Fruit fly (Drosophila melanogaster): ENCODE results near the gene CG12723.

The CG12723 gene

DNA sequence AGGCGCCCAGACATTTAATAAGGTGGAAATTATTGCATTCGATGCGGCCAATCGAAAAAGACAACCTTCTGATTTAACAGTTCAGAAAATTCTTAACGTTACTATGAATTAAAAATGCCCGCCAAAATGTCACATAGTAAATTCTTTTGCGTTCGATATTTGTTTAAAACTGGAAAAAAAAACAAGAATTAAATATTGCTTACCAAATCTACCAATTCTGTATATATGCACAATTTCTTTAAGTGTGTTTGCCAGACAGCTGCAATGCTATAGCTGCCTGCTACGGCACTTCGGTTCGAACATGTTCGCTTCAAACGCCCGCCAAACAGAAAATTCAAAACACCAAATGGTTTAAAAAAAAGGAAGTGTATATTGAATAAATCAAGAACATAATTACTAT, 22.4 kb upstream of the CG12723 start (continued):
- TF ChIP-seq CG11294 (GFP tag; IDR thresholded peaks at IDR 0.05): peak; percentile 26; the same call in 1 of the 2 replicates
- peak; percentile 59 for TF ChIP-seq Sox14 (GFP tag; optimal IDR thresholded peaks at IDR 0.05)
- peak; percentile 66 for TF ChIP-seq CG32006 (GFP tag; optimal IDR thresholded peaks at IDR 0.05)
- peak; percentile 73 for TF ChIP-seq Hr4 (GFP tag; optimal IDR thresholded peaks at IDR 0.05)
- peak; percentile 43 for TF ChIP-seq CG1621 (tag; optimal IDR thresholded peaks at IDR 0.05)
- peak; percentile 27 for TF ChIP-seq CG11762 (GFP tag; optimal IDR thresholded peaks at IDR 0.05; ENCODE audit: insufficient read depth)
- no peak for TF ChIP-seq CG6854 (GFP tag; optimal IDR thresholded peaks at IDR 0.05)
- TF ChIP-seq achi (GFP tag; optimal IDR thresholded peaks at IDR 0.05): peak; percentile 58
- no peak for TF ChIP-seq salr (GFP tag; optimal IDR thresholded peaks at IDR 0.05)
- peak; percentile 65 for TF ChIP-seq Gug (GFP tag; IDR thresholded peaks at IDR 0.05)
- TF ChIP-seq CG11902 (GFP tag; optimal IDR thresholded peaks at IDR 0.05): no peak
- peak; percentile 36 for TF ChIP-seq CG6276 (GFP tag; optimal IDR thresholded peaks at IDR 0.05)
- peak; percentile 74 for TF ChIP-seq OdsH (GFP tag; optimal IDR thresholded peaks at IDR 0.05)
- peak; percentile 52 for TF ChIP-seq CG7368 (GFP tag; optimal IDR thresholded peaks at IDR 0.05)

dm6 chrX:13212138-13212481, 20.4 kb upstream of the CG12723 start, which contains the start of gene REG:
Gene REG, plus strand, starts transcription at chrX:13212325.
- no peak for TF ChIP-seq topi (GFP tag; optimal IDR thresholded peaks at IDR 0.05)
- TF ChIP-seq CG11294 (GFP tag; IDR thresholded peaks at IDR 0.05): no peak
- TF ChIP-seq CG6792 (GFP tag; optimal IDR thresholded peaks at IDR 0.05): no peak
- TF ChIP-seq Eip78C (GFP tag): peak; percentile 28

DNA sequence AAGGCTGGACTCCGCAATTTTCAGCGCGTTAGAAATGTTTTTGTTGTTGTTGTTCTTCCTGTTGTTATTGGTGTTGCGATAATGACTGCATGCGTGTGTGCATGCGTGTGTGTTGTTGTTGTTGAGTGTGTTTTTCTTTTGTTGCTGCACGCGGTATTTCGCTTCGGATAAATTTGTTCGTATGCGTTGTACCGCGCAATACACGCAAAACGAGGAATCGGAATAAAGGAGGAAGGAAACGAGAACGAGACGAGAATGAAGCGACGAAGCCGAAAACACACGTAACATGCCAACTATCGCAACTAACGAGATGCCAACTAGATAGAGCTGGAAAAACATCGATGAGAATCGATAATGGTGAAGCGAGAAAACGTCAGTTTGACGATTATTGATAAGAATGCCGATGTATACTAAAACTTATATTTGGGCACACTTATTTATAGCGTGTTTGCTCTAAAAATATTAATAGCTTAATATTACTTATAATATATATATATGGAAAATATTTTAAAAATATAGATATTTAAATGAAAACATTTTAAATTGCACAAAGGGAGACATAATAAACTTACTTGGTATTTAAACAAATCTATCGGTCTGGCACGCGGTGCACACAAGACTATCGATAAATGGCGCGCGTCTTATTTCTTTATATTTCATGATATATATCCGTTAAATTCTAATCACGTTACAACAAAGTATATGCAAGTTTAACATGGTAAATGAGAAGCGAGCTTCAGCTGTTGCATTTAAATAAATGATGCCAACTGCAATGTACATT, 19.9 kb upstream of the CG12723 start, which contains the start of gene sno:
Gene sno, minus strand, starts transcription at position 318 of the 781 bp plus-strand sequence.
- TF ChIP-seq CG7368 (GFP tag; optimal IDR thresholded peaks at IDR 0.05) (no peak), CG34406 (GFP tag; optimal IDR thresholded peaks at IDR 0.05) (no peak), Gug (GFP tag; IDR thresholded peaks at IDR 0.05) (no peak), Eip78C (GFP tag) (peak; percentile 40), vri (GFP tag; optimal IDR thresholded peaks at IDR 0.05) (peak; percentile 61), fkh (GFP tag; optimal IDR thresholded peaks at IDR 0.05) (no peak), Sox14 (GFP tag; optimal IDR thresholded peaks at IDR 0.05) (no peak), CG9139 (GFP tag; optimal IDR thresholded peaks at IDR 0.05) (no peak), acj6 (GFP tag; optimal IDR thresholded peaks at IDR 0.05) (no peak), achi (GFP tag; optimal IDR thresholded peaks at IDR 0.05) (peak; percentile 56), Hr4 (GFP tag; optimal IDR thresholded peaks at IDR 0.05) (no peak), CG6792 (GFP tag; optimal IDR thresholded peaks at IDR 0.05) (no peak), CG11762 (GFP tag; optimal IDR thresholded peaks at IDR 0.05; ENCODE audit: insufficient read depth) (no peak), CG16779 (tag; optimal IDR thresholded peaks at IDR 0.05) (no peak), Sox102F (GFP tag; optimal IDR thresholded peaks at IDR 0.05) (no peak), CG6163 (GFP tag; IDR thresholded peaks at IDR 0.05) (peak; percentile 23; the same call in 1 of the 3 replicates), CG15336 (GFP tag; IDR thresholded peaks at IDR 0.05) (peak; percentile 20; the same call in 1 of the 2 replicates), CG31627 (GFP tag; optimal IDR thresholded peaks at IDR 0.05) (no peak), Sox15 (GFP tag; optimal IDR thresholded peaks at IDR 0.05) (no peak), CG10631 (GFP tag; optimal IDR thresholded peaks at IDR 0.05) (peak; percentile 7), svp (GFP tag) (peak; percentile 39), CG6808 (GFP tag; optimal IDR thresholded peaks at IDR 0.05) (no peak)

DNA sequence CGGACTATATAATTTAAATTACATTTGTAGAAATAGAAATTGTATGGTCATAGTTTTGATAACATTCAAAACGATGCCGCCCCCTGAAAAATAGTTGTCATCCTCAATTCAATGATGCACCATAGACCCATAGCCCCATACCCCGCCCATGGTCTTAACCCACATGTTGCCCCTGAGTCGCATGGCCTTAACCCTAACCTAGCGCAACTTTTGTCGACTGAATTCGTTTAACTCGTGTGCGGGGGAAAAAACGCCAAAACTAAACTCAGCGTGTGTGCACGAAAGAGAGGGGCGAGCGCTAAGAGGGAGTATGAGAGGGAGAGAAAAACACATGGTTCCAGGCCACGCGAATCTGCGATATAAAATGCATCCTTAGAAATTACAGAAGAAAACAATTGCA, 18.7 kb upstream of the CG12723 start:
- TF ChIP-seq Smox (GFP tag; optimal IDR thresholded peaks at IDR 0.05): no peak
- TF ChIP-seq CG6276 (GFP tag; optimal IDR thresholded peaks at IDR 0.05): no peak
- no peak for TF ChIP-seq fd59A (GFP tag; optimal IDR thresholded peaks at IDR 0.05)
- TF ChIP-seq pdm3 (GFP tag; optimal IDR thresholded peaks at IDR 0.05): no peak
- no peak for TF ChIP-seq spab (GFP tag; optimal IDR thresholded peaks at IDR 0.05)
- no peak for TF ChIP-seq CG11762 (GFP tag; optimal IDR thresholded peaks at IDR 0.05; ENCODE audit: insufficient read depth)
- TF ChIP-seq achi (GFP tag; optimal IDR thresholded peaks at IDR 0.05): no peak
- TF ChIP-seq topi (GFP tag; optimal IDR thresholded peaks at IDR 0.05): no peak
- no peak for TF ChIP-seq CG1621 (tag; optimal IDR thresholded peaks at IDR 0.05)
- no peak for TF ChIP-seq ss (GFP tag; optimal IDR thresholded peaks at IDR 0.05)
- TF ChIP-seq CG10669 (GFP tag; optimal IDR thresholded peaks at IDR 0.05): no peak
- no peak for TF ChIP-seq Eip75B (GFP tag; optimal IDR thresholded peaks at IDR 0.05)
- no peak for TF ChIP-seq CG15336 (GFP tag; IDR thresholded peaks at IDR 0.05)
- no peak for TF ChIP-seq acj6 (GFP tag; optimal IDR thresholded peaks at IDR 0.05)
- TF ChIP-seq CG6163 (GFP tag; IDR thresholded peaks at IDR 0.05): no peak

All from whole organism, prepupa.